Fruit fly (Drosophila melanogaster): ENCODE measurements around the gene Cpr62Ba.

Cpr62Ba gene

dm6 chr3L:1866021-1866811 is 34.6 kb upstream of the Cpr62Ba start:
- TF ChIP-seq rn (GFP tag; IDR thresholded peaks at IDR 0.05) (no peak), gl (tag; optimal IDR thresholded peaks at IDR 0.05) (peak; percentile 55), CG10348 (GFP tag; IDR thresholded peaks at IDR 0.05) (no peak), CG8159 (tag; optimal IDR thresholded peaks at IDR 0.05) (no peak), CG4496 (GFP tag; IDR thresholded peaks at IDR 0.05) (peak; percentile 37; the same call in 1 of the 3 replicates), CG14655 (GFP tag; optimal IDR thresholded peaks at IDR 0.05) (no peak), fd96Ca (GFP tag; IDR thresholded peaks at IDR 0.05) (no peak), CG34367 (tag; optimal IDR thresholded peaks at IDR 0.05) (no peak), CG15710 (tag; optimal IDR thresholded peaks at IDR 0.05) (no peak), D1 (tag; optimal IDR thresholded peaks at IDR 0.05) (no peak), CG13204 (GFP tag; optimal IDR thresholded peaks at IDR 0.05) (no peak), Pif1A (GFP tag; optimal IDR thresholded peaks at IDR 0.05) (no peak), CG8301 (tag; optimal IDR thresholded peaks at IDR 0.05) (peak; percentile 2), CG12605 (GFP tag; IDR thresholded peaks at IDR 0.05) (0 out of 2 replicates have a peak, but pooled peaks have one; percentile 7), CG9948 (tag; optimal IDR thresholded peaks at IDR 0.05) (no peak), Pif1B (GFP tag; optimal IDR thresholded peaks at IDR 0.05) (no peak), CG32121 (GFP tag; IDR thresholded peaks at IDR 0.05) (0 out of 2 replicates have a peak, but pooled peaks have one; percentile 9), EcR (GFP tag; optimal IDR thresholded peaks at IDR 0.05) (no peak), Snoo (tag; optimal IDR thresholded peaks at IDR 0.05) (no peak), Ets98B (GFP tag; IDR thresholded peaks at IDR 0.05) (no peak; the same call in 1 of the 2 replicates), CG17806 (tag; optimal IDR thresholded peaks at IDR 0.05) (no peak)

- peak; percentile 56 for TF ChIP-seq CG8159 (tag; optimal IDR thresholded peaks at IDR 0.05)
- peak; percentile 2 for TF ChIP-seq Snoo (tag; optimal IDR thresholded peaks at IDR 0.05)
- peak; percentile 54 for TF ChIP-seq CG15710 (tag; optimal IDR thresholded peaks at IDR 0.05)
- no peak for TF ChIP-seq CG10348 (GFP tag; IDR thresholded peaks at IDR 0.05)
- peak; percentile 31; the same call in 1 of the 2 replicates for TF ChIP-seq Ets98B (GFP tag; IDR thresholded peaks at IDR 0.05)
- peak; percentile 14 for TF ChIP-seq CG34367 (tag; optimal IDR thresholded peaks at IDR 0.05)
- TF ChIP-seq CG4496 (GFP tag; IDR thresholded peaks at IDR 0.05): peak; percentile 57; the same call in 1 of the 3 replicates
- TF ChIP-seq CG13204 (GFP tag; optimal IDR thresholded peaks at IDR 0.05): no peak
- peak; percentile 68; the same call in 2 of the 3 replicates for TF ChIP-seq fd96Ca (GFP tag; IDR thresholded peaks at IDR 0.05)
- TF ChIP-seq gl (tag; optimal IDR thresholded peaks at IDR 0.05): no peak
- no peak for TF ChIP-seq D1 (tag; optimal IDR thresholded peaks at IDR 0.05)
- TF ChIP-seq rn (GFP tag; IDR thresholded peaks at IDR 0.05): no peak
- TF ChIP-seq CG17806 (tag; optimal IDR thresholded peaks at IDR 0.05): peak; percentile 44
- TF ChIP-seq EcR (GFP tag; optimal IDR thresholded peaks at IDR 0.05): no peak
- TF ChIP-seq CG9948 (tag; optimal IDR thresholded peaks at IDR 0.05): peak; percentile 35
- no peak for TF ChIP-seq CG32121 (GFP tag; IDR thresholded peaks at IDR 0.05)
- TF ChIP-seq Pif1B (GFP tag; optimal IDR thresholded peaks at IDR 0.05): no peak
- peak; percentile 42 for TF ChIP-seq CG8301 (tag; optimal IDR thresholded peaks at IDR 0.05)
- no peak for TF ChIP-seq Pif1A (GFP tag; optimal IDR thresholded peaks at IDR 0.05)
- no peak for TF ChIP-seq CG12605 (GFP tag; IDR thresholded peaks at IDR 0.05)
- TF ChIP-seq CG14655 (GFP tag; optimal IDR thresholded peaks at IDR 0.05): no peak
These were observed 33.6 kb upstream of the Cpr62Ba start, which contains the start of the genes HBS1 and CG12025 for dm6 chr3L:1865121-1865727. Gene HBS1, minus strand, starts transcription at chr3L:1865240. Gene CG12025, plus strand, starts transcription at chr3L:1865430.

- no peak for TF ChIP-seq CG34367 (tag; optimal IDR thresholded peaks at IDR 0.05)
- peak; percentile 28; the same call in 1 of the 2 replicates for TF ChIP-seq CG32121 (GFP tag; IDR thresholded peaks at IDR 0.05)
- no peak for TF ChIP-seq Pif1B (GFP tag; optimal IDR thresholded peaks at IDR 0.05)
- peak; percentile 38 for TF ChIP-seq CG8159 (tag; optimal IDR thresholded peaks at IDR 0.05)
- TF ChIP-seq rn (GFP tag; IDR thresholded peaks at IDR 0.05): peak; percentile 5
- no peak for TF ChIP-seq CG10348 (GFP tag; IDR thresholded peaks at IDR 0.05)
- TF ChIP-seq CG14655 (GFP tag; optimal IDR thresholded peaks at IDR 0.05): peak; percentile 35
- TF ChIP-seq CG17806 (tag; optimal IDR thresholded peaks at IDR 0.05): no peak
- TF ChIP-seq fd96Ca (GFP tag; IDR thresholded peaks at IDR 0.05): peak; percentile 49; the same call in 2 of the 3 replicates
- TF ChIP-seq D1 (tag; optimal IDR thresholded peaks at IDR 0.05): peak; percentile 48
- peak; percentile 51 for TF ChIP-seq Snoo (tag; optimal IDR thresholded peaks at IDR 0.05)
- peak; percentile 44 for TF ChIP-seq CG4496 (GFP tag; IDR thresholded peaks at IDR 0.05)
- TF ChIP-seq CG9948 (tag; optimal IDR thresholded peaks at IDR 0.05): peak; percentile 5
- no peak; the same call in 1 of the 2 replicates for TF ChIP-seq Ets98B (GFP tag; IDR thresholded peaks at IDR 0.05)
- no peak; the same call in 1 of the 2 replicates for TF ChIP-seq CG12605 (GFP tag; IDR thresholded peaks at IDR 0.05)
- peak; percentile 21 for TF ChIP-seq Pif1A (GFP tag; optimal IDR thresholded peaks at IDR 0.05)
These were observed 30.3 kb upstream of the Cpr62Ba start, which contains the start of gene Rap1 for dm6 chr3L:1861794-1862447. Gene Rap1, minus strand, starts transcription at chr3L:1862239.

dm6 chr3L:1861400-1861793 is 29.8 kb upstream of the Cpr62Ba start:
- TF ChIP-seq CG12605 (GFP tag; IDR thresholded peaks at IDR 0.05) (peak; percentile 32), CG4496 (GFP tag; IDR thresholded peaks at IDR 0.05) (no peak; the same call in 2 of the 3 replicates), CG14655 (GFP tag; optimal IDR thresholded peaks at IDR 0.05) (peak; percentile 2), CG34367 (tag; optimal IDR thresholded peaks at IDR 0.05) (no peak), EcR (GFP tag; optimal IDR thresholded peaks at IDR 0.05) (peak; percentile 54), fd96Ca (GFP tag; IDR thresholded peaks at IDR 0.05) (no peak)
